Fruit fly (Drosophila melanogaster) whole organism, adult: Measurements from ENCODE around the gene Prosbeta7.

Experiments used
- CG11617 ChIP-seq: fragments of 200-800 bp; sonication (Bioruptor generic); optimal IDR thresholded peaks from 2 replicates; lab custom pipeline; 2017; ENCODE audit warnings: mild to moderate bottlenecking, missing biosample characterization, missing genetic modification reagents, missing genetic modification characterization
- CG12768 ChIP-seq: fragments of 200-800 bp; sonication (Bioruptor generic); optimal IDR thresholded peaks from 2 replicates; lab custom pipeline; 2017; ENCODE audit warnings: missing biosample characterization, missing genetic modification characterization, mild to moderate bottlenecking, moderate library complexity, missing genetic modification reagents
- CG14711 ChIP-seq: fragments of 200-800 bp; sonication (Bioruptor generic); optimal IDR thresholded peaks from 2 replicates; lab custom pipeline; 2018; ENCODE audit warnings: missing biosample characterization, mild to moderate bottlenecking, missing genetic modification characterization, moderate library complexity
- CG5204 ChIP-seq: fragments of 200-800 bp; sonication (Bioruptor generic); optimal IDR thresholded peaks from 2 replicates; lab custom pipeline; 2016; ENCODE audit warnings: missing biosample characterization, missing genetic modification characterization
- CG7045 ChIP-seq: fragments of 200-800 bp; sonication (Bioruptor generic); optimal IDR thresholded peaks from 2 replicates; lab custom pipeline; 2017; ENCODE audit warnings: missing biosample characterization, mild to moderate bottlenecking, missing genetic modification characterization
- CG7101 ChIP-seq: fragments of 200-800 bp; sonication (Bioruptor generic); optimal IDR thresholded peaks from 2 replicates; lab custom pipeline; 2018; ENCODE audit warnings: missing biosample characterization, mild to moderate bottlenecking, missing genetic modification characterization, moderate library complexity
- Mnt ChIP-seq: fragments of 200-800 bp; sonication (Bioruptor generic); optimal IDR thresholded peaks from 2 replicates; lab custom pipeline; 2016; ENCODE audit warnings: missing biosample characterization, mild to moderate bottlenecking, missing genetic modification characterization
- cnc ChIP-seq, 2 experiments: fragments of >200 bp; optimal IDR thresholded peaks; 2 replicates each; lab custom pipeline; 2017
- ovo ChIP-seq: fragments of 200-800 bp; sonication (Bioruptor generic); optimal IDR thresholded peaks from 2 replicates; lab custom pipeline; 2016; ENCODE audit warnings: missing biosample characterization, missing genetic modification characterization
- tj ChIP-seq: fragments of 200-800 bp; sonication (Bioruptor generic); optimal IDR thresholded peaks from 3 replicates; lab custom pipeline; 2017; ENCODE audit warnings: missing biosample characterization, mild to moderate bottlenecking, missing genetic modification characterization, moderate library complexity

- TF ChIP-seq CG14711 (tag; lab: Kevin White, UChicago) (no peak), tj (GFP tag; lab: Kevin White, UChicago) (no peak), CG7101 (no peak), CG12768 (GFP tag; lab: Kevin White, UChicago) (no peak), cnc (optimal IDR thresholded peaks at IDR 0.05; lab: Kevin White, UChicago) (no peak), CG11617 (GFP tag; lab: Kevin White, UChicago) (no peak), ovo (no peak), Mnt (GFP tag; lab: Kevin White, UChicago) (no peak), CG5204 (GFP tag; lab: Kevin White, UChicago) (no peak), CG7045 (no peak)
Measured at dm6 chr3R:5389034-5389433, 30.9 kb upstream of the Prosbeta7 start.
